Worm (Caenorhabditis elegans) whole organism, mixed stage, embryonic: ENCODE results near the gene atg-10.

Source experiments
- M03D4.4 ChIP-seq: sonication (generic microtip); optimal IDR thresholded peaks from 2 replicates; lab custom pipeline; 2017; ENCODE audit warnings: mild to moderate bottlenecking, missing genetic modification characterization, missing compliant biosample characterization
- bed-3 ChIP-seq: fragments of 200-800 bp; sonication (Bioruptor generic); optimal IDR thresholded peaks from 3 replicates; lab custom pipeline; 2018; ENCODE audit warnings: mild to moderate bottlenecking, missing genetic modification characterization, moderate library complexity, missing compliant biosample characterization
- blmp-1 ChIP-seq: fragments of 150-350 bp; optimal IDR thresholded peaks from 2 replicates; lab custom pipeline; 2014; ENCODE audit warnings: missing biosample characterization, missing genetic modification characterization
- ceh-39 ChIP-seq: fragments of 150-350 bp; optimal IDR thresholded peaks from 2 replicates; lab custom pipeline; 2014; ENCODE audit warnings: missing biosample characterization, missing genetic modification characterization
- cnd-1 ChIP-seq: fragments of 200-800 bp; sonication (Bioruptor generic); optimal IDR thresholded peaks from 2 replicates; lab custom pipeline; 2018; ENCODE audit warnings: mild to moderate bottlenecking, missing genetic modification characterization, missing compliant biosample characterization
- elt-1 ChIP-seq: sonication (generic microtip); optimal IDR thresholded peaks from 2 replicates; lab custom pipeline; 2017; ENCODE audit warnings: missing genetic modification characterization, mild to moderate bottlenecking, missing compliant biosample characterization, antibody characterized with exemption, moderate library complexity, borderline replicate concordance; ENCODE audit not compliant: insufficient read depth
- elt-3 ChIP-seq: fragments of 150-350 bp; optimal IDR thresholded peaks from 2 replicates; lab custom pipeline; 2014; ENCODE audit warnings: missing biosample characterization, missing genetic modification characterization
- flh-1 ChIP-seq: fragments of 200-800 bp; sonication (Bioruptor generic); optimal IDR thresholded peaks from 2 replicates; lab custom pipeline; 2018; ENCODE audit warnings: mild to moderate bottlenecking, missing genetic modification characterization, moderate library complexity, missing compliant biosample characterization
- hlh-1 ChIP-seq: fragments of 150-350 bp; optimal IDR thresholded peaks from 2 replicates; lab custom pipeline; 2014; ENCODE audit warnings: missing biosample characterization, missing genetic modification reagents, missing genetic modification characterization
- lin-13 ChIP-seq: fragments of 150-350 bp; optimal IDR thresholded peaks from 2 replicates; lab custom pipeline; 2014; ENCODE audit warnings: missing biosample characterization, missing genetic modification characterization
- lin-32 ChIP-seq: fragments of 200-800 bp; sonication (Bioruptor generic); optimal IDR thresholded peaks from 2 replicates; lab custom pipeline; 2018; ENCODE audit warnings: mild to moderate bottlenecking, missing genetic modification characterization, missing compliant biosample characterization
- lsy-2 ChIP-seq: fragments of 150-350 bp; optimal IDR thresholded peaks from 2 replicates; lab custom pipeline; 2014; ENCODE audit warnings: missing biosample characterization, missing genetic modification characterization
- mls-2 ChIP-seq: sonication (generic microtip); optimal IDR thresholded peaks from 2 replicates; lab custom pipeline; 2016; ENCODE audit warnings: mild to moderate bottlenecking, missing genetic modification characterization, moderate library complexity, missing compliant biosample characterization
- nhr-12 ChIP-seq: fragments of 150-350 bp; optimal IDR thresholded peaks from 2 replicates; lab custom pipeline; 2014; ENCODE audit warnings: missing biosample characterization, missing genetic modification characterization
- nhr-28 ChIP-seq: fragments of 150-350 bp; optimal IDR thresholded peaks from 2 replicates; lab custom pipeline; 2014; ENCODE audit warnings: missing biosample characterization, missing genetic modification characterization
- nhr-76 ChIP-seq: sonication (generic microtip); optimal IDR thresholded peaks from 2 replicates; lab custom pipeline; 2017; ENCODE audit warnings: missing biosample characterization, missing genetic modification characterization
- pha-4 ChIP-seq: fragments of 150-350 bp; optimal IDR thresholded peaks from 2 replicates; lab custom pipeline; 2018; ENCODE audit warnings: missing biosample characterization, missing genetic modification reagents, missing genetic modification characterization
- sem-2 ChIP-seq: fragments of 200-800 bp; sonication (Bioruptor generic); optimal IDR thresholded peaks from 2 replicates; lab custom pipeline; 2018; ENCODE audit warnings: mild to moderate bottlenecking, missing genetic modification characterization, missing compliant biosample characterization
- snpc-4 ChIP-seq: fragments of 150-350 bp; optimal IDR thresholded peaks from 2 replicates; lab custom pipeline; 2014; ENCODE audit warnings: missing biosample characterization, missing genetic modification characterization
- sptf-1 ChIP-seq: sonication (generic microtip); optimal IDR thresholded peaks from 2 replicates; lab custom pipeline; 2017; ENCODE audit warnings: mild to moderate bottlenecking, missing genetic modification characterization, moderate library complexity, missing compliant biosample characterization
- tbx-8 ChIP-seq: fragments of 200-800 bp; sonication (Bioruptor generic); optimal IDR thresholded peaks from 2 replicates; lab custom pipeline; 2018; ENCODE audit warnings: mild to moderate bottlenecking, missing genetic modification characterization, moderate library complexity, missing compliant biosample characterization
- unc-120 ChIP-seq: sonication (generic microtip); optimal IDR thresholded peaks from 2 replicates; lab custom pipeline; 2017; ENCODE audit warnings: missing genetic modification characterization, missing compliant biosample characterization; ENCODE audit not compliant: poor library complexity, severe bottlenecking
- unc-39 ChIP-seq: fragments of 150-350 bp; optimal IDR thresholded peaks from 2 replicates; lab custom pipeline; 2014; ENCODE audit warnings: missing biosample characterization, missing genetic modification characterization
- unc-62 ChIP-seq: fragments of 150-350 bp; optimal IDR thresholded peaks from 2 replicates; lab custom pipeline; 2014; ENCODE audit warnings: missing biosample characterization, missing genetic modification reagents, missing genetic modification characterization
- zip-8 ChIP-seq: fragments of 150-350 bp; optimal IDR thresholded peaks from 2 replicates; lab custom pipeline; 2014; ENCODE audit warnings: missing biosample characterization, missing genetic modification characterization
- ztf-11 ChIP-seq: fragments of 150-350 bp; optimal IDR thresholded peaks from 2 replicates; lab custom pipeline; 2014; ENCODE audit warnings: missing biosample characterization, missing genetic modification characterization

Gene atg-10

DNA sequence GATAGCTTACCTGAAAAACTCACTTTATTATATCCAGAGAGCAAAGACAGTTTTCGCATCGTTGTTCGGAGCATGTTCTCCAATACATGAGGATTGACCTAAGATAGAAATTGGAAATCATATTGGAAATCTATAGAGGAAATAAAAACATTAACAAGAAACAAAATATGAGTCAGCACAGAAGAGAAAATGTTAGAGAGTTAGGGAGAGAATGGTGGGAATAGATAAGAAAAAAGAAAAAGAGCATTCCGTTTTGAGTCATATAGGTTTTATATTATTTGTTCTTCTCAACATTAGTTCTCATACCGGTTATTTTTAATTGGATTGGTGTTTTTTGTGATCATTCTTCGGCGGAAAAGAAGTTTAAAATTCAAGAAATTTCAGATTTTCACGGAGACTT is 25.9 kb downstream of the atg-10 start, which contains the start of gene hgap-2:
hgap-2 (minus strand) TSS at position 101 of the 400 bp plus-strand sequence.
- TF ChIP-seq blmp-1 (tag; lab: Kevin White, UChicago) (no peak), elt-3 (tag; lab: Kevin White, UChicago) (no peak), nhr-76 (no peak), flh-1 (GFP tag; lab: Kevin White, UChicago) (no peak), M03D4.4 (tag; lab: Kevin White, UChicago) (no peak), nhr-12 (no peak), ztf-11 (tag; lab: Kevin White, UChicago) (no peak), cnd-1 (no peak), nhr-28 (tag; lab: Kevin White, UChicago) (no peak), ceh-39 (tag; lab: Kevin White, UChicago) (no peak), lin-32 (GFP tag; lab: Kevin White, UChicago) (no peak)

DNA sequence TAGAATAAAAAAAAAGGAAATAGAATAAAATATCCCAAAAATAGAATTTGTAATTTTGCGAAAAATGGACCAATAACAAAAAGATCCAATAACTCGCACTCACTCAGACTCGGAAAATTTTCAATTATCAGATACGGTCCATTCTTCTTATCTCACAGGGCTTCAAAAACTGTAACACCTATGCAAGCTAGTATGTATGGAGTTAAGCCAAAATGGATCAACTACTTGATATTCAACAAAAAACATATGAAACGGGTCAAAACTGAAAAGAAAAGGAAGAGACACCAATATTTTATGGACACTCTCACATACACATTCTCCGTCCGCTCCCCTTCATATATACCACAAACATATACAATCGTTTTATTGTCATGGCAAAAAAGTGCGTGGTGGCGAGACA is 26.7 kb downstream of the atg-10 start, which contains the start of gene C34C6.9:
C34C6.9 (plus strand) TSS at position 301 of the 400 bp plus-strand sequence.
- TF ChIP-seq elt-1 (tag; lab: Kevin White, UChicago): no peak
- TF ChIP-seq sptf-1: no peak
- no peak for TF ChIP-seq unc-62 (GFP tag; lab: Kevin White, UChicago)
- TF ChIP-seq unc-39: no peak
- no peak for TF ChIP-seq nhr-28 (tag; lab: Kevin White, UChicago)

DNA sequence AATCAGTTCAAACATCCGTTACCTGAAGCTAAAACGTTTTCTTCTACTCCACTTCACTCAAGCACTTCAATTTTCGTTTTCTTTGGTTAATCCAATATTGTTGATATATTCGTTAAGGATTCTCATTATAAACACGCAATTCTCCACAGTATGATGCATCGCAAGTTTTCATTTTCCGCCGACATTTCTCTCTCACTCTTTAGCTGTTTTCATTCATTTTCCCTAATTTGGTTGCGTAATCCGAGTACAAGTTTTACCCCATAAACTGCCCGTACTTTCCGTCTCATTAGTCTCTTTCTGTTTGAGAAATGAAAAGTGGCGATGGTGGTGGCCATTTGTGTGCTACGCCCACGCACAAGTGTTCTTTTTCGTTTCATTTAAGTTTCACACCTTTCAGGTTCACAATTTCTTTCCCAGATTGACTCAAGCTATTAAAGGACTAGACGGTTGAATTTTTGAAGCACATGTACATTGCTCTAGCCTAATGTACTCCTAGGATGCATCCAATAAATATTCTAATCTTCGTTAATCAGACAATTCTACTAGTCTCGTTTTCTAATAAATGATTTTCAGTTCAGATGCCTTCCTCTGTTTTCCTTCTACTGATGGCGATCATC is 32.5 kb downstream of the atg-10 start, which contains the start of gene C34C6.3:
C34C6.3 (plus strand) TSS at position 567 of the 617 bp plus-strand sequence.
- TF ChIP-seq elt-3 (tag; lab: Kevin White, UChicago): no peak
- TF ChIP-seq ceh-39 (tag; lab: Kevin White, UChicago): no peak
- no peak for TF ChIP-seq sem-2 (GFP tag; lab: Kevin White, UChicago)
- TF ChIP-seq zip-8 (tag; lab: Kevin White, UChicago): peak; percentile 72
- no peak for TF ChIP-seq blmp-1 (tag; lab: Kevin White, UChicago)
- no peak for TF ChIP-seq flh-1 (GFP tag; lab: Kevin White, UChicago)
- no peak for TF ChIP-seq bed-3 (GFP tag; lab: Kevin White, UChicago)
- no peak for TF ChIP-seq hlh-1
- TF ChIP-seq, all 35 proteins: peak for 1

DNA sequence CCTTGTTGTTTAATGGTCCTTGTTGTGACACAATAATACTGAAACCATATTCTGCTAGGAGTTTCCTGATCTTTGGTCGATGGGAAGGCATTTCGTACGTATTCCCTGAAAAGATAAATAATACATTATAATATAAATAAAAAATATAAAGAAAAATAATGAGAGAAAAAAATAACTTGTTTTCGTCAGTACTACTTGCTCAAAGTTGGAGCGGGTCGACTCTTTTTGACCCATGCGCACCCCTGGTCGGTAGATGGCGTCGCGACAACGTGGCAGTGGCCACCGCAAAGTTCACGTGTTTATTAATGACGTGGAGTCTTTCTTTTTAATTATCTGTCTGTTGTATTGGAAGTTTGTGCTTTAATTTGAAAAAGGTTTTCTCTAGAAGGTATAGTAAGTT is 36.8 kb downstream of the atg-10 start, which contains the start of gene C34C6.10:
C34C6.10 (minus strand) TSS at position 101 of the 400 bp plus-strand sequence.
- TF ChIP-seq snpc-4 (tag; lab: Kevin White, UChicago): no peak
- TF ChIP-seq nhr-12: no peak
- no peak for TF ChIP-seq mls-2 (tag; lab: Kevin White, UChicago)
- TF ChIP-seq unc-62 (GFP tag; lab: Kevin White, UChicago): no peak
- TF ChIP-seq lin-13 (tag; lab: Kevin White, UChicago): no peak
- TF ChIP-seq sptf-1: no peak

DNA sequence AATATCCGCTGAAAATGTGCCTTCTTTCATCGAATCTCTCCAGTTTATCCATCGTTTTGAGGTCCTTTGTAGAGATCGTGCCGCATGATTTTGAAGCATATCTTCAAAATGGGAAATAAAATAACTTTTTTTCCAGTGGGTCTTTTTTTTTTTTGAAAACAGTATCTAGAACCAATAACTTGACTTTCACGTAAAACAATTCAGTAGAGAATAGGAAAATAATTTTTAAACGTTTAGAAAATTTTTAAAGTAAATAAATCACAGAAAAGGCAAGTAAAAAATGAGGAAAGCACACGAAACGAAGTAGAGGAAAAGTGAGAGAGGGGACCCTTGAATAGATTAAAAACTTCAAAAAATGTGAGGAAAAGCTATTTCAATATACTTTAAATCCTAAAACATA is 39.9 kb downstream of the atg-10 start, which contains the start of gene chdh-1:
chdh-1 (minus strand) TSS at position 101 of the 400 bp plus-strand sequence.
- TF ChIP-seq unc-120 (tag; lab: Kevin White, UChicago): no peak
- no peak for TF ChIP-seq cnd-1

DNA sequence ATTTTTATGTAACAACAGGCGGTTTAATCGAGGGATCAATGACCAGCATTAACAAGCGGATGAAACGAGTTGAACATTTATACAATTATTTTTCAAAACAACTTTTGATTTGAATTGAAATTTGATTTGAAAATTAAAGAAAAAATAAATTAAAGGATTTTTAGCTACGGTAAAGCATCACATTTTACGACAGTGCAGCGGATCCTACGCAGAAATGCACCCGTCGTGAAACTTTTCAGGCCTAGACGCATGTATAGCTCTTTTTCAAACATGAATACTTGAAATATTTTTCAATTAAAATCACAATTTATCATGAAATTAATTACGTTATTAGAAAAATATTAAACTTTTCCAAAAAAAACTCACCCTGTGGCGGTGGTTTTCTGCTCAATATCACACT is 42.1 kb downstream of the atg-10 start:
- TF ChIP-seq tbx-8 (GFP tag; lab: Kevin White, UChicago) (no peak), blmp-1 (tag; lab: Kevin White, UChicago) (no peak), lsy-2 (tag; lab: Kevin White, UChicago) (peak; percentile 73)
- TF ChIP-seq, all 35 proteins: peak for 1

DNA sequence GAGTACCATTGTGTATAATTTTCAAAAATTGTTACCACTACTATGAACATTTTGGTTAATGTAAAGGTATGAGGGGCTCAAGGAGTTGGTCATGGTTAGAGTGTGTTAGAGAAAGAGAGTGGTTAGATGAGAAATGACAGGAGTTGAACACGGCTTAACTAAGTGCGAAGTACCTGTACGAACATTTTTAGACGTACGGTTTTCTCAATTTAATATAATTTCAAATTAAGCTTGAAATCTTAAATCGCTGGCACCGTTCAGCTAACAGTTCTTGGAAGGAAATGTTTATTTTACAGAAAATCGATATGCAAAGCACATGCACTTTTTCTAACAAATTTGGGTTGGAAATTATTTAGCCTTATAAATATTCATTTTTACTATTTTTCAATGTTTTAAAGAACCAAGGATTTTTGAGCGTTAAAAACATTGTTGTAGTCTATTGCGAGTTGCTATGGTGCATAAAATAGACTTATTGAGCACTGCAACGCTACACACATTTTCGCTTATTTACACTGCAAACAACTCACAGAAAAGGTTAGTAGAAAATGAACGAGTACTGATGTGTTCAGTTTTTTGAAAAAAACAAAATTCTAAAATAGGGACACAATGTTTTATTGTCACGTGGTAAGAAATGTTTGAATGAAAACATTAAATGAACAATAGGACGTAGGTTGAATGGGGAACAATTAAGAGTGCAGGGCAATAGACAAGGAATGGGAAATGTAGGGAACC is 42.9 kb downstream of the atg-10 start, which contains the start of gene sphk-1:
sphk-1 (minus strand) TSS at position 51 of the 732 bp plus-strand sequence.
- TF ChIP-seq pha-4 (peak; percentile 52), lsy-2 (tag; lab: Kevin White, UChicago) (no peak), unc-120 (tag; lab: Kevin White, UChicago) (no peak), elt-3 (tag; lab: Kevin White, UChicago) (no peak), unc-39 (no peak)
